In the genomic region with DNA sequence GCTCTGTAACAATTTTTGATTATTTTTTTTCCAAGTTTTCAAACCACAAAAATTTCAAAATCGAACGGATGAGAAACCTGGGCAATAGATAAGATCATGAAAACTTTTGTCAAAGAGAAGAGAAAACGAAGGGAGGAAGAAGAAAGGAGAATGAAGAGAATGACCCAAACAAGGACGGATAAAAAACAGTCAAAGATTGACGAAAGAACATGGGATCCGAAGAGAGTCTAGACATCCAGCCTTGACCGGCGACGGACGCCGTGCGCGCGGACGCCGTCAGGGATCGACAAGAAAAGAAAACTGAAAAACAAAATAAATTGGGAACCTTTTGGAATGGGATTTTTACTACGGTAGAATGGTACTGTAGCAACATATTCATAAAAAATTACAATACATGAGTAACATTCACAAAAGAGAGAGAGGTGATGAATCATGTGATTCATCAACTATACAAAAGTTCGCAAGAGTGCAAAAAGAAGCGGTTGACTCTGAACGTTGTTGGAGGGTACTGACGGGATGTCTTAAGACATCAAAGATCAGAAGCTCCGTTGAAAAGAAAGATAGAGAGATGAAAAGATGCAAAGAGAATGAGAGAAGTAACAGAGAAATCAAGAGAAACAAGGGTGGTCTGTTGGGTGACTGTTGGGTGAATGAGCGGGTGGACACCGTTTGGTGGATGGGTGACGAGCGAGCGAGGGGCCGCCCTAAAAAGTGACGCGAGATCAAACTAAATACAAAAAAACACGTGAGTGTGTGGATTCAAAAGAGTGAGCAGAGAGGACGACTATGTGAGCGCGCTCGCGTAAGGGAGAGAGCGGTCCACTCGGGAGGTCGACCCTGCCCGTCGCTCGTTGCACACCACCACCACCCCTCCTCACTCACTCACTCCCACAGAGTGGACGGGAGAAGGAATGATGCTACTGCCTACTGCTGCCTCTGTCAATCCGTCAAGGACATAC, we compare ENCODE assay signal across 4 worm cellular contexts.
A peak's percentile ranks its signal among the peaks of the same experiment; 100 is the strongest.
TF ChIP-seq lines count a peak whose summit lies in the region.

A gene (minus strand): TSS at position 10 of the 959 bp plus-strand sequence.

TF ChIP-seq in whole organism, L2 larva, 48 proteins besides CTCF, POLR2A, EP300 and RAD21 (continues in another document):
- TF ChIP-seq ceh-82 (tag; optimal IDR thresholded peaks at IDR 0.05; lab: Kevin White, UChicago) (no peak), skn-1 (tag; optimal IDR thresholded peaks at IDR 0.05; lab: Kevin White, UChicago) (no peak), zag-1 (tag; optimal IDR thresholded peaks at IDR 0.05; lab: Kevin White, UChicago) (no peak), ztf-11 (tag; optimal IDR thresholded peaks at IDR 0.05; lab: Kevin White, UChicago) (no peak), mbf-1 (tag; optimal IDR thresholded peaks at IDR 0.05; lab: Kevin White, UChicago) (no peak), ZK546.5 (tag; optimal IDR thresholded peaks at IDR 0.05; lab: Kevin White, UChicago) (no peak), nhr-77 (tag; optimal IDR thresholded peaks at IDR 0.05; lab: Kevin White, UChicago) (no peak), ztf-1 (GFP tag; conservative IDR thresholded peaks at IDR 0.05; lab: Robert Waterston, UW) (no peak), ztf-4 (tag; optimal IDR thresholded peaks at IDR 0.05; lab: Kevin White, UChicago) (no peak), sma-3 (GFP tag; optimal IDR thresholded peaks at IDR 0.05; lab: Kevin White, UChicago) (no peak), Y55F3AM.14 (GFP tag; optimal IDR thresholded peaks at IDR 0.05; lab: Kevin White, UChicago) (no peak), blmp-1 (tag; optimal IDR thresholded peaks at IDR 0.05; lab: Kevin White, UChicago; ENCODE audit: insufficient read depth) (no peak), crh-2 (tag; optimal IDR thresholded peaks at IDR 0.05; lab: Kevin White, UChicago) (no peak), ama-1 (optimal IDR thresholded peaks at IDR 0.05; lab: Kevin White, UChicago) (no peak), nhr-21 (tag; optimal IDR thresholded peaks at IDR 0.05; lab: Kevin White, UChicago) (peak; percentile 19), nhr-12 (tag; optimal IDR thresholded peaks at IDR 0.05; lab: Kevin White, UChicago) (no peak), nhr-237 (tag; optimal IDR thresholded peaks at IDR 0.05; lab: Kevin White, UChicago) (no peak), lin-39 (tag; optimal IDR thresholded peaks at IDR 0.05; lab: Kevin White, UChicago) (no peak), alr-1 (tag; optimal IDR thresholded peaks at IDR 0.05; lab: Kevin White, UChicago) (no peak), lsy-2 (tag; optimal IDR thresholded peaks at IDR 0.05; lab: Kevin White, UChicago) (peak in 1 of 2 experiments; percentile 18), dmd-4 (tag; optimal IDR thresholded peaks at IDR 0.05; lab: Kevin White, UChicago) (no peak)

TF ChIP-seq in whole organism, L4 larva, 104 proteins besides CTCF, POLR2A, EP300 and RAD21 (continues in another document):
- TF ChIP-seq nhr-42 (GFP tag; IDR thresholded peaks at IDR 0.05; lab: Robert Waterston, UW) (no peak), unc-62 (GFP tag; optimal IDR thresholded peaks at IDR 0.05 in 1 of 2; lab: Kevin White, UChicago) (peak in 1 of 2 experiments; percentile 57), unc-62 (tag; optimal IDR thresholded peaks at IDR 0.05; lab: Kevin White, UChicago) (no peak), F44E2.7 (GFP tag; IDR thresholded peaks at IDR 0.05; lab: Robert Waterston, UW) (no peak), sdz-12 (GFP tag; optimal IDR thresholded peaks at IDR 0.05; lab: Kevin White, UChicago) (peak; percentile 20), hlh-11 (tag; optimal IDR thresholded peaks at IDR 0.05; lab: Kevin White, UChicago) (peak; percentile 41), pha-4 (GFP tag; IDR thresholded peaks at IDR 0.05; lab: Robert Waterston, UW) (no peak), pha-4 (tag; optimal IDR thresholded peaks at IDR 0.05; lab: Kevin White, UChicago) (peak; percentile 32), aha-1 (tag; lab: Kevin White, UChicago) (peak; percentile 90), daf-12 (tag; optimal IDR thresholded peaks at IDR 0.05; lab: Kevin White, UChicago) (no peak), tag-97 (GFP tag; IDR thresholded peaks at IDR 0.05; lab: Robert Waterston, UW) (no peak), lin-29 (GFP tag; IDR thresholded peaks at IDR 0.05; lab: Robert Waterston, UW) (no peak), rbr-2 (tag; optimal IDR thresholded peaks at IDR 0.05; lab: Kevin White, UChicago) (peak; percentile 32), nhr-77 (tag; optimal IDR thresholded peaks at IDR 0.05; lab: Kevin White, UChicago) (no peak), nhr-25 (tag; optimal IDR thresholded peaks at IDR 0.05; lab: Kevin White, UChicago; ENCODE audit: borderline replicate concordance, insufficient read depth) (peak; percentile 15), ztf-11 (tag; optimal IDR thresholded peaks at IDR 0.05; lab: Kevin White, UChicago) (no peak), mep-1 (tag; optimal IDR thresholded peaks at IDR 0.05; lab: Kevin White, UChicago) (no peak), egl-43 (GFP tag; IDR thresholded peaks at IDR 0.05; lab: Robert Waterston, UW) (no peak), nhr-76 (tag; optimal IDR thresholded peaks at IDR 0.05; lab: Kevin White, UChicago) (no peak), Y75B8A.6 (GFP tag; IDR thresholded peaks at IDR 0.05; lab: Robert Waterston, UW) (no peak), hlh-30 (tag; optimal IDR thresholded peaks at IDR 0.05; lab: Kevin White, UChicago; ENCODE audit: insufficient read depth) (peak; percentile 47)

TF ChIP-seq in whole organism, late embryonic, 69 proteins besides CTCF, POLR2A, EP300 and RAD21 (continues in another document):
- peak; percentile 85 for TF ChIP-seq elt-4 (tag; optimal IDR thresholded peaks at IDR 0.05; lab: Kevin White, UChicago)
- TF ChIP-seq hlh-30 (tag; optimal IDR thresholded peaks at IDR 0.05; lab: Kevin White, UChicago; ENCODE audit: insufficient read depth), result peak; percentile 84
- TF ChIP-seq ztf-16 (tag; optimal IDR thresholded peaks at IDR 0.05; lab: Kevin White, UChicago), result no peak
- no peak for TF ChIP-seq madf-2 (tag; optimal IDR thresholded peaks at IDR 0.05; lab: Kevin White, UChicago)
- no peak for TF ChIP-seq pag-3 (tag; optimal IDR thresholded peaks at IDR 0.05; lab: Kevin White, UChicago; ENCODE audit: borderline replicate concordance)
- TF ChIP-seq ceh-34 (tag; optimal IDR thresholded peaks at IDR 0.05; lab: Kevin White, UChicago), result peak; percentile 73
- peak; percentile 65 for TF ChIP-seq tbx-2 (tag; optimal IDR thresholded peaks at IDR 0.05; lab: Kevin White, UChicago)
- TF ChIP-seq sdc-2 (tag; optimal IDR thresholded peaks at IDR 0.05; lab: Kevin White, UChicago), result peak; percentile 70
- peak; percentile 16 for TF ChIP-seq unc-55 (GFP tag; optimal IDR thresholded peaks at IDR 0.05; lab: Kevin White, UChicago)
- TF ChIP-seq nfya-1 (tag; optimal IDR thresholded peaks at IDR 0.05; lab: Kevin White, UChicago), result peak; percentile 19
- no peak for TF ChIP-seq K02D7.2 (tag; optimal IDR thresholded peaks at IDR 0.05; lab: Kevin White, UChicago)
- TF ChIP-seq ceh-18 (tag; optimal IDR thresholded peaks at IDR 0.05; lab: Kevin White, UChicago), result peak; percentile 33
- peak; percentile 65 for TF ChIP-seq ref-2 (tag; optimal IDR thresholded peaks at IDR 0.05; lab: Kevin White, UChicago)
- peak; percentile 52 for TF ChIP-seq eyg-1 (tag; optimal IDR thresholded peaks at IDR 0.05; lab: Kevin White, UChicago)
- peak; percentile 7 for TF ChIP-seq pqm-1 (tag; optimal IDR thresholded peaks at IDR 0.05; lab: Kevin White, UChicago)
- no peak for TF ChIP-seq nhr-232 (tag; optimal IDR thresholded peaks at IDR 0.05; lab: Kevin White, UChicago)
- TF ChIP-seq fax-1 (tag; optimal IDR thresholded peaks at IDR 0.05; lab: Kevin White, UChicago), result no peak
- TF ChIP-seq ceh-6 (GFP tag; optimal IDR thresholded peaks at IDR 0.05; lab: Kevin White, UChicago), result peak; percentile 19
- TF ChIP-seq ceh-19 (GFP tag; optimal IDR thresholded peaks at IDR 0.05; lab: Kevin White, UChicago), result no peak
- TF ChIP-seq hlh-6 (tag; optimal IDR thresholded peaks at IDR 0.05; lab: Kevin White, UChicago), result peak; percentile 40
- TF ChIP-seq mec-3 (tag; optimal IDR thresholded peaks at IDR 0.05; lab: Kevin White, UChicago; ENCODE audit: borderline replicate concordance), result peak; percentile 29
- no peak for TF ChIP-seq ceh-45 (GFP tag; IDR thresholded peaks at IDR 0.05; lab: Robert Waterston, UW)

TF ChIP-seq in whole organism, mixed stage, embryonic, 35 proteins besides CTCF, POLR2A, EP300 and RAD21 (continues in another document):
- TF ChIP-seq lsy-2 (tag; optimal IDR thresholded peaks at IDR 0.05; lab: Kevin White, UChicago) (peak; percentile 25), nhr-237 (tag; optimal IDR thresholded peaks at IDR 0.05; lab: Kevin White, UChicago) (no peak), flh-1 (GFP tag; optimal IDR thresholded peaks at IDR 0.05; lab: Kevin White, UChicago) (no peak), ceh-39 (tag; optimal IDR thresholded peaks at IDR 0.05; lab: Kevin White, UChicago) (peak; percentile 8), zip-8 (tag; optimal IDR thresholded peaks at IDR 0.05; lab: Kevin White, UChicago) (no peak), blmp-1 (tag; optimal IDR thresholded peaks at IDR 0.05; lab: Kevin White, UChicago) (no peak), ztf-11 (tag; optimal IDR thresholded peaks at IDR 0.05; lab: Kevin White, UChicago) (no peak), lin-13 (tag; optimal IDR thresholded peaks at IDR 0.05; lab: Kevin White, UChicago) (peak; percentile 13), nhr-28 (tag; optimal IDR thresholded peaks at IDR 0.05; lab: Kevin White, UChicago) (no peak), unc-120 (tag; optimal IDR thresholded peaks at IDR 0.05; lab: Kevin White, UChicago; ENCODE audit: poor library complexity, severe bottlenecking) (peak; percentile 68), sem-2 (GFP tag; optimal IDR thresholded peaks at IDR 0.05; lab: Kevin White, UChicago) (no peak), ceh-43 (GFP tag; optimal IDR thresholded peaks at IDR 0.05; lab: Kevin White, UChicago) (no peak), unc-62 (GFP tag; optimal IDR thresholded peaks at IDR 0.05; lab: Kevin White, UChicago) (peak; percentile 67), ces-1 (GFP tag; optimal IDR thresholded peaks at IDR 0.05; lab: Kevin White, UChicago) (no peak), mep-1 (tag; optimal IDR thresholded peaks at IDR 0.05; lab: Kevin White, UChicago) (peak; percentile 10), sptf-1 (tag; optimal IDR thresholded peaks at IDR 0.05; lab: Kevin White, UChicago) (peak; percentile 45), snpc-4 (tag; optimal IDR thresholded peaks at IDR 0.05; lab: Kevin White, UChicago) (no peak), bed-3 (GFP tag; optimal IDR thresholded peaks at IDR 0.05; lab: Kevin White, UChicago) (no peak), nhr-2 (tag; optimal IDR thresholded peaks at IDR 0.05; lab: Kevin White, UChicago) (no peak), elt-1 (tag; optimal IDR thresholded peaks at IDR 0.05; lab: Kevin White, UChicago; ENCODE audit: borderline replicate concordance, insufficient read depth) (no peak), ham-2 (GFP tag; optimal IDR thresholded peaks at IDR 0.05; lab: Kevin White, UChicago) (peak; percentile 58), nhr-76 (tag; optimal IDR thresholded peaks at IDR 0.05; lab: Kevin White, UChicago) (no peak), mab-5 (tag; optimal IDR thresholded peaks at IDR 0.05; lab: Kevin White, UChicago) (no peak), mls-2 (tag; optimal IDR thresholded peaks at IDR 0.05; lab: Kevin White, UChicago) (peak; percentile 36), ceh-83 (GFP tag; optimal IDR thresholded peaks at IDR 0.05; lab: Kevin White, UChicago) (no peak)
